Worm (Caenorhabditis elegans) whole organism, L4/young adult: ENCODE measurements around the gene sna-3.

Experiments used
- dao-5 ChIP-seq: sonication (generic microtip); optimal IDR thresholded peaks from 2 replicates; lab custom pipeline; 2016; ENCODE audit warnings: missing genotype, missing genetic modification characterization, moderate library complexity, missing compliant biosample characterization
- him-1 ChIP-seq: sonication (generic microtip); optimal IDR thresholded peaks from 2 replicates; lab custom pipeline; 2016; ENCODE audit warnings: missing genotype, missing genetic modification reagents, missing genetic modification characterization, missing compliant biosample characterization

DNA sequence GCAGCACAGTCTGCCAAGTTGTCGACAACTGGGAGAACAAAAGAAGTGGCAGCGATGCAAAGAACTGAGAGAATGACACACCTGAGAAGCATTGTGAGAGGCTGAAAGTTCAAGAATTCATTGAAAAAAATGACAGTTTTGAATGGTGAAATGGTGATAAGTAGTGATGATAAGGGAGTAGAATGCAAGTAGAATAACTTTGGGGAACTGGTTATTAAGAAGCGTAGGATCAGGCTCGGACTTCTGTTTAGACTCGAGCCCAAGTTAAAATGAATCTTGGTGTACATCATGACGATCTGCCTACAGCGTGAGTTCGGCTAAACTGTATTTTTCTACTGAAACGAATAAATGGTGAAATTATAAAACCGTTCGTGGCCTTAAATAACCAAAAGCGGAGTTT, 27.4 kb downstream of the sna-3 start, which contains the start of gene F42A10.7:
- TF ChIP-seq him-1 (no peak), dao-5 (tag; lab: Kevin White, UChicago) (no peak)
